Worm (Caenorhabditis elegans) whole organism, L1 larva: ENCODE results near the gene cisd-3.2.

Experiments
- C04F5.9 ChIP-seq: sonication (generic microtip); optimal IDR thresholded peaks from 2 replicates; lab custom pipeline; 2016; ENCODE audit warnings: missing genetic modification characterization, missing compliant biosample characterization
- C16A3.4 ChIP-seq: fragments of 150-350 bp; optimal IDR thresholded peaks from 2 replicates; lab custom pipeline; 2014; ENCODE audit warnings: missing biosample characterization, missing genetic modification characterization
- C34B4.2 ChIP-seq: sonication (generic microtip); optimal IDR thresholded peaks from 2 replicates; lab custom pipeline; 2017; ENCODE audit warnings: mild to moderate bottlenecking, missing genetic modification characterization, missing compliant biosample characterization
- F16B12.6 ChIP-seq: fragments of 150-350 bp; optimal IDR thresholded peaks from 2 replicates; lab custom pipeline; 2014; ENCODE audit warnings: missing biosample characterization, missing genetic modification characterization
- Y116A8C.19 ChIP-seq: sonication (generic microtip); optimal IDR thresholded peaks from 2 replicates; lab custom pipeline; 2016; ENCODE audit warnings: missing compliant biosample characterization, missing genetic modification characterization, borderline replicate concordance
- aha-1 ChIP-seq: fragments of 150-350 bp; optimal IDR thresholded peaks from 2 replicates; lab custom pipeline; 2014; ENCODE audit warnings: missing biosample characterization, missing genetic modification characterization
- alr-1 ChIP-seq: fragments of 200-800 bp; sonication (Bioruptor generic); optimal IDR thresholded peaks from 2 replicates; lab custom pipeline; 2018; ENCODE audit warnings: borderline replicate concordance, mild to moderate bottlenecking, missing genetic modification characterization, missing compliant biosample characterization
- aly-2 ChIP-seq: fragments of 150-350 bp; optimal IDR thresholded peaks from 2 replicates; lab custom pipeline; 2014; ENCODE audit warnings: missing biosample characterization, missing genetic modification characterization
- ama-1 ChIP-seq: fragments of 150-350 bp; optimal IDR thresholded peaks from 2 replicates; lab custom pipeline; 2014
- blmp-1 ChIP-seq: fragments of 150-350 bp; optimal IDR thresholded peaks from 2 replicates; lab custom pipeline; 2014; ENCODE audit warnings: missing biosample characterization, missing genetic modification characterization
- ceh-88 ChIP-seq: fragments of 200-800 bp; sonication (Bioruptor generic); IDR thresholded peaks from 2 replicates; pipeline ENCODE4 v1.3.6; 2022; ENCODE audit warnings: missing genetic modification characterization, missing compliant biosample characterization
- ceh-90 ChIP-seq: sonication (generic microtip); optimal IDR thresholded peaks from 2 replicates; lab custom pipeline; 2016; ENCODE audit warnings: missing genetic modification characterization, missing compliant biosample characterization
- efl-1 ChIP-seq, 4 experiments: fragments of 150-350 bp; optimal IDR thresholded peaks in 3 of 4; peaks in 1 of 4; 1 replicate in 1 of 4; 2 replicates in 3 of 4; lab custom pipeline; 2014; ENCODE audit warnings: missing biosample characterization in 2 of 4, missing genetic modification characterization in 2 of 4, missing genetic modification reagents in 2 of 4
- elt-2 ChIP-seq: sonication (generic microtip); optimal IDR thresholded peaks from 2 replicates; lab custom pipeline; 2016; ENCODE audit warnings: missing genetic modification characterization, mild to moderate bottlenecking, inconsistent platforms, missing compliant biosample characterization, missing genetic modification reagents
- ets-5 ChIP-seq: fragments of 200-800 bp; sonication (Bioruptor generic); IDR thresholded peaks from 2 replicates; pipeline ENCODE4 v1.3.6; 2022; ENCODE audit warnings: missing genetic modification characterization, missing compliant biosample characterization
- fkh-10 ChIP-seq: sonication (generic microtip); optimal IDR thresholded peaks from 2 replicates; lab custom pipeline; 2017; ENCODE audit warnings: missing biosample characterization, missing genetic modification reagents, missing genetic modification characterization
- fkh-4 ChIP-seq: sonication (generic microtip); optimal IDR thresholded peaks from 2 replicates; lab custom pipeline; 2016; ENCODE audit warnings: missing compliant biosample characterization, missing genetic modification characterization, borderline replicate concordance
- grh-1 ChIP-seq: fragments of 200-800 bp; sonication (Bioruptor generic); IDR thresholded peaks from 2 replicates; pipeline ENCODE4 v1.3.6; 2022; ENCODE audit warnings: missing genetic modification reagents, missing genetic modification characterization, missing compliant biosample characterization
- hlh-17 ChIP-seq: fragments of 200-800 bp; sonication (Bioruptor generic); optimal IDR thresholded peaks from 2 replicates; lab custom pipeline; 2018; ENCODE audit warnings: missing genetic modification characterization, mild to moderate bottlenecking, missing compliant biosample characterization, moderate library complexity, borderline replicate concordance
- lin-13 ChIP-seq: fragments of 150-350 bp; optimal IDR thresholded peaks from 2 replicates; lab custom pipeline; 2014; ENCODE audit warnings: missing biosample characterization, missing genetic modification reagents, missing genetic modification characterization
- lin-14 ChIP-seq: fragments of 200-800 bp; sonication (Bioruptor generic); optimal IDR thresholded peaks from 2 replicates; lab custom pipeline; 2018; ENCODE audit warnings: mild to moderate bottlenecking, missing genetic modification characterization, moderate library complexity, missing compliant biosample characterization
- lir-3 ChIP-seq: sonication (generic microtip); optimal IDR thresholded peaks from 2 replicates; lab custom pipeline; 2016; ENCODE audit warnings: mild to moderate bottlenecking, missing genetic modification characterization, moderate library complexity, missing compliant biosample characterization; ENCODE audit not compliant: poor library complexity
- lsy-2 ChIP-seq, 2 experiments: fragments of 150-350 bp; optimal IDR thresholded peaks; 2 replicates each; lab custom pipeline; 2014; ENCODE audit warnings: missing biosample characterization in 2 of 2, missing genetic modification characterization in 2 of 2
- mab-9 ChIP-seq: fragments of 200-800 bp; sonication (Bioruptor generic); IDR thresholded peaks from 2 replicates; pipeline ENCODE4 v1.3.6; 2022; ENCODE audit warnings: missing genetic modification reagents, missing genetic modification characterization, missing compliant biosample characterization
- mef-2 ChIP-seq: fragments of 150-350 bp; optimal IDR thresholded peaks from 2 replicates; lab custom pipeline; 2014; ENCODE audit warnings: missing biosample characterization, missing genetic modification characterization
- mep-1 ChIP-seq: fragments of 150-350 bp; optimal IDR thresholded peaks from 2 replicates; lab custom pipeline; 2014; ENCODE audit warnings: missing biosample characterization, missing genetic modification characterization
- nhr-19 ChIP-seq: fragments of 200-800 bp; sonication (Bioruptor generic); conservative IDR thresholded peaks from 2 replicates; pipeline ENCODE4 v1.3.6; 2022; ENCODE audit warnings: missing genetic modification characterization, missing compliant biosample characterization
- nhr-20 ChIP-seq: sonication (generic microtip); optimal IDR thresholded peaks from 2 replicates; lab custom pipeline; 2016; ENCODE audit warnings: mild to moderate bottlenecking, missing genetic modification characterization, missing compliant biosample characterization
- nhr-28 ChIP-seq: fragments of 150-350 bp; optimal IDR thresholded peaks from 2 replicates; lab custom pipeline; 2014; ENCODE audit warnings: missing biosample characterization, missing genetic modification characterization
- nhr-47 ChIP-seq: sonication (generic microtip); optimal IDR thresholded peaks from 2 replicates; lab custom pipeline; 2016; ENCODE audit warnings: mild to moderate bottlenecking, missing genetic modification characterization, moderate library complexity, missing compliant biosample characterization
- nhr-77 ChIP-seq: fragments of 150-350 bp; optimal IDR thresholded peaks from 2 replicates; lab custom pipeline; 2014; ENCODE audit warnings: missing biosample characterization, missing genetic modification characterization
- nhr-84 ChIP-seq: sonication (generic microtip); optimal IDR thresholded peaks from 2 replicates; lab custom pipeline; 2017; ENCODE audit warnings: missing biosample characterization, missing genetic modification characterization
- nhr-85 ChIP-seq: sonication (generic microtip); peaks from one replicate; lab custom pipeline; 2016; ENCODE audit warnings: missing genetic modification characterization, inconsistent platforms, missing compliant biosample characterization
- pag-3 ChIP-seq: sonication (generic microtip); optimal IDR thresholded peaks from 2 replicates; lab custom pipeline; 2017; ENCODE audit warnings: missing genetic modification characterization, mild to moderate bottlenecking, missing compliant biosample characterization, antibody characterized with exemption, borderline replicate concordance; ENCODE audit not compliant: insufficient read depth
- pax-3 ChIP-seq: fragments of 200-800 bp; sonication (Bioruptor generic); optimal IDR thresholded peaks from 2 replicates; lab custom pipeline; 2018; ENCODE audit warnings: mild to moderate bottlenecking, missing genetic modification characterization, moderate library complexity, missing compliant biosample characterization
- rnt-1 ChIP-seq: sonication (generic microtip); optimal IDR thresholded peaks from 2 replicates; lab custom pipeline; 2016; ENCODE audit warnings: mild to moderate bottlenecking, missing genetic modification characterization, moderate library complexity, missing compliant biosample characterization
- skn-1 ChIP-seq: fragments of 150-350 bp; optimal IDR thresholded peaks from 2 replicates; lab custom pipeline; 2014; ENCODE audit warnings: missing biosample characterization, missing genetic modification characterization
- snpc-4 ChIP-seq: fragments of 150-350 bp; optimal IDR thresholded peaks from 2 replicates; lab custom pipeline; 2014; ENCODE audit warnings: missing biosample characterization, missing genetic modification characterization
- snu-23 ChIP-seq: sonication (generic microtip); optimal IDR thresholded peaks from 2 replicates; lab custom pipeline; 2016; ENCODE audit warnings: missing genetic modification characterization, missing compliant biosample characterization
- sox-4 ChIP-seq: sonication (generic microtip); optimal IDR thresholded peaks from 2 replicates; lab custom pipeline; 2016; ENCODE audit warnings: missing genetic modification characterization, missing compliant biosample characterization
- sptf-1 ChIP-seq: fragments of 150-350 bp; optimal IDR thresholded peaks from 2 replicates; lab custom pipeline; 2014; ENCODE audit warnings: missing biosample characterization, missing genetic modification characterization
- tlp-1 ChIP-seq: fragments of 150-350 bp; optimal IDR thresholded peaks from 2 replicates; lab custom pipeline; 2014; ENCODE audit warnings: missing biosample characterization, missing genetic modification characterization
- unc-30 ChIP-seq: sonication (generic microtip); optimal IDR thresholded peaks from 2 replicates; lab custom pipeline; 2017; ENCODE audit warnings: missing biosample characterization, missing genetic modification characterization
- unc-98 ChIP-seq: fragments of 200-800 bp; sonication (Bioruptor generic); IDR thresholded peaks from 2 replicates; pipeline ENCODE4 v1.3.6; 2022; ENCODE audit warnings: missing genetic modification characterization, missing compliant biosample characterization
- xbp-1 ChIP-seq: sonication (generic microtip); optimal IDR thresholded peaks from 2 replicates; lab custom pipeline; 2016; ENCODE audit warnings: missing genetic modification characterization, missing compliant biosample characterization
- ztf-4 ChIP-seq: fragments of 150-350 bp; optimal IDR thresholded peaks from 2 replicates; lab custom pipeline; 2014; ENCODE audit warnings: missing biosample characterization, missing genetic modification characterization

Gene cisd-3.2

ce11 chrIII:1517893-1518292 lies 22.4 kb upstream of the cisd-3.2 start, which contains the start of gene tmem-120:
tmem-120 (minus strand) TSS chrIII:1517993.
- no peak for TF ChIP-seq hlh-17 (GFP tag; lab: Kevin White, UChicago)
- no peak for TF ChIP-seq unc-98
- no peak for TF ChIP-seq aha-1
- TF ChIP-seq ets-5 (GFP tag; lab: Robert Waterston, UW) = no peak
- TF ChIP-seq nhr-77 = no peak
- TF ChIP-seq Y116A8C.19 (tag; lab: Kevin White, UChicago) = no peak
- TF ChIP-seq skn-1 (tag; lab: Kevin White, UChicago) = no peak
- TF ChIP-seq pag-3 (tag; lab: Kevin White, UChicago) = no peak
- no peak for TF ChIP-seq C04F5.9 (tag; lab: Kevin White, UChicago)
- no peak for TF ChIP-seq nhr-84 (tag; lab: Kevin White, UChicago)
- TF ChIP-seq aly-2 (tag; lab: Kevin White, UChicago) = no peak
- no peak for TF ChIP-seq sox-4 (tag; lab: Kevin White, UChicago)
- no peak for TF ChIP-seq pax-3 (tag; lab: Kevin White, UChicago)
- no peak for TF ChIP-seq ztf-4 (tag; lab: Kevin White, UChicago)
- no peak for TF ChIP-seq mep-1 (tag; lab: Kevin White, UChicago)
- TF ChIP-seq snpc-4 (tag; lab: Kevin White, UChicago) = no peak

- TF ChIP-seq elt-2 (no peak), lsy-2 (tag; optimal IDR thresholded peaks at IDR 0.05; lab: Kevin White, UChicago) (peak; percentile 27 to 75), unc-30 (no peak), lin-13 (GFP tag; lab: Kevin White, UChicago) (peak; percentile 45), ceh-88 (GFP tag; lab: Robert Waterston, UW) (no peak)
These were observed 20.4 kb upstream of the cisd-3.2 start for ce11 chrIII:1519906-1520305.

- TF ChIP-seq efl-1 (optimal IDR thresholded peaks at IDR 0.05; lab: Kevin White, UChicago) (no peak), efl-1 (GFP tag; optimal IDR thresholded peaks at IDR 0.05 in 1 of 2; lab: Kevin White, UChicago) (peak in 1 of 2 experiments; percentile 67), alr-1 (no peak)
- TF ChIP-seq, all 84 proteins: peak for 1
These were observed 11.9 kb upstream of the cisd-3.2 start for ce11 chrIII:1528423-1528822.

ce11 chrIII:1532777-1533473 lies 7.4 kb upstream of the cisd-3.2 start, which contains the start of gene snf-6:
snf-6 (minus strand) TSS chrIII:1532827.
- TF ChIP-seq F16B12.6 (tag; lab: Kevin White, UChicago) = peak; percentile 14
- TF ChIP-seq nhr-47 (tag; lab: Kevin White, UChicago) = peak; percentile 63
- TF ChIP-seq mab-9 (GFP tag; lab: Robert Waterston, UW) = no peak
- no peak for TF ChIP-seq ama-1 (lab: Kevin White, UChicago)
- TF ChIP-seq snpc-4 (tag; lab: Kevin White, UChicago) = no peak
- TF ChIP-seq pax-3 (tag; lab: Kevin White, UChicago) = peak; percentile 16
- TF ChIP-seq ceh-90 (tag; lab: Kevin White, UChicago) = peak; percentile 8
- TF ChIP-seq unc-30 = no peak
- no peak for TF ChIP-seq C16A3.4 (tag; lab: Kevin White, UChicago)
- no peak for TF ChIP-seq nhr-19
- no peak for TF ChIP-seq lir-3
- no peak for TF ChIP-seq aha-1
- peak; percentile 41 for TF ChIP-seq xbp-1 (tag; lab: Kevin White, UChicago)
- peak; percentile 12 for TF ChIP-seq blmp-1
- TF ChIP-seq mef-2 (tag; lab: Kevin White, UChicago) = no peak
- peak; percentile 75 for TF ChIP-seq nhr-85 (tag; lab: Kevin White, UChicago)
- no peak for TF ChIP-seq tlp-1 (tag; lab: Kevin White, UChicago)
- TF ChIP-seq lin-14 (GFP tag; lab: Kevin White, UChicago) = no peak
- no peak for TF ChIP-seq fkh-4 (tag; lab: Kevin White, UChicago)
- TF ChIP-seq grh-1 (GFP tag; lab: Robert Waterston, UW) = no peak
- peak; percentile 40 for TF ChIP-seq lin-13 (GFP tag; lab: Kevin White, UChicago)
- no peak for TF ChIP-seq ets-5 (GFP tag; lab: Robert Waterston, UW)
- TF ChIP-seq nhr-20 = peak; percentile 7
- TF ChIP-seq nhr-28 = no peak
- peak; percentile 33 for TF ChIP-seq snu-23
- no peak for TF ChIP-seq alr-1
- no peak for TF ChIP-seq C34B4.2
- no peak for TF ChIP-seq fkh-10 (GFP tag; lab: Kevin White, UChicago)
- TF ChIP-seq sptf-1 = no peak
- TF ChIP-seq rnt-1 (tag; lab: Kevin White, UChicago) = no peak
- no peak for TF ChIP-seq ztf-4 (tag; lab: Kevin White, UChicago)
